Comparison of ENCODE assay signal across 4 fruit fly cellular contexts in the genomic region with DNA sequence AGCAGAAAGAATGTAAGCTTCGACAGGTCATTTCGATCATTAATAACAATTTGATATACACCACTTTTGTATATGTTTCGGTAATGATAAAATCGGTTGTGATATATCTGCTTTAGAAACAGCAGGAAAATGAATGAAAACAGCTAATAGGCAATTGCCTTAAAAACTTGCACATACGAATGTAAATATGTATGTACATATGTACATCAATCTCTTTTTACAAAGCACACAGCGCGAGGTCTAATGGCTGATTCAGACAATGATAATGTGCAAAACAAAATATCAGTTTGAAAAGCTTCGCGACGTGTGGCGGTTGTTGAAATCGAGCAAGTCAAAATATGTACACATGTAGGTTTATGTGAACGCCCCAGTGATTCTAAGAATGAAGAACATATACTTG.
TF ChIP-seq lines count a peak whose summit lies in the region.

TSS of gene galectin (plus strand) at position 301 of the 400 bp plus-strand sequence.

- TF ChIP-seq CTCF in whole organism, embryonic (GFP tag; optimal IDR thresholded peaks at IDR 0.05; lab: Kevin White, UChicago): no peak

TF ChIP-seq in whole organism, adult, 20 proteins besides CTCF, POLR2A, EP300 and RAD21:
- TF ChIP-seq pad (GFP tag; optimal IDR thresholded peaks at IDR 0.05; lab: Kevin White, UChicago) (no peak), CG1620 (GFP tag; optimal IDR thresholded peaks at IDR 0.05; lab: Kevin White, UChicago) (no peak), kay (GFP tag; lab: Kevin White, UChicago; ENCODE audit: borderline replicate concordance) (peak; percentile 86), Clk (GFP tag; optimal IDR thresholded peaks at IDR 0.05; lab: Kevin White, UChicago) (no peak), cic (GFP tag; optimal IDR thresholded peaks at IDR 0.05; lab: Kevin White, UChicago) (peak; percentile 9), CG14711 (tag; optimal IDR thresholded peaks at IDR 0.05; lab: Kevin White, UChicago) (no peak), Crg-1 (GFP tag; optimal IDR thresholded peaks at IDR 0.05; lab: Kevin White, UChicago) (no peak), CG5204 (GFP tag; optimal IDR thresholded peaks at IDR 0.05; lab: Kevin White, UChicago) (no peak), CG11617 (GFP tag; optimal IDR thresholded peaks at IDR 0.05; lab: Kevin White, UChicago) (no peak)
TF ChIP-seq in whole organism, adult: peak in this region for 2.

TF ChIP-seq in whole organism, embryonic, 481 proteins besides CTCF, POLR2A, EP300 and RAD21:
- TF ChIP-seq eyg (GFP tag; optimal IDR thresholded peaks at IDR 0.05; lab: Kevin White, UChicago) (no peak), exex (tag; optimal IDR thresholded peaks at IDR 0.05; lab: Kevin White, UChicago) (peak; percentile 36), sug (tag; optimal IDR thresholded peaks at IDR 0.05; lab: Kevin White, UChicago) (peak; percentile 21), lab (GFP tag; optimal IDR thresholded peaks at IDR 0.05; lab: Kevin White, UChicago) (peak; percentile 27), mirr (GFP tag; optimal IDR thresholded peaks at IDR 0.05; lab: Kevin White, UChicago) (peak; percentile 33), CG11504 (tag; optimal IDR thresholded peaks at IDR 0.05; lab: Kevin White, UChicago) (no peak)
TF ChIP-seq in whole organism, embryonic: peak in this region for 4.

TF ChIP-seq in whole organism, prepupa, 60 proteins besides CTCF, POLR2A, EP300 and RAD21:
- TF ChIP-seq vri (GFP tag; optimal IDR thresholded peaks at IDR 0.05; lab: Kevin White, UChicago) (peak; percentile 5), svp (GFP tag; lab: Kevin White, UChicago) (no peak)
TF ChIP-seq in whole organism, prepupa: peak in this region for 1.

TF ChIP-seq in whole organism, wandering third instar larva, 38 proteins besides CTCF, POLR2A, EP300 and RAD21:
- TF ChIP-seq woc (GFP tag; optimal IDR thresholded peaks at IDR 0.05; lab: Kevin White, UChicago) (no peak), tai (GFP tag; optimal IDR thresholded peaks at IDR 0.05; lab: Kevin White, UChicago) (peak; percentile 19), sage (GFP tag; optimal IDR thresholded peaks at IDR 0.05; lab: Kevin White, UChicago) (peak; percentile 24), Rel (GFP tag; optimal IDR thresholded peaks at IDR 0.05; lab: Kevin White, UChicago) (no peak), Rel (tag; optimal IDR thresholded peaks at IDR 0.05; lab: Kevin White, UChicago) (peak; percentile 41), brk (GFP tag; optimal IDR thresholded peaks at IDR 0.05; lab: Kevin White, UChicago) (no peak), h (GFP tag; optimal IDR thresholded peaks at IDR 0.05; lab: Kevin White, UChicago) (peak; percentile 26)
TF ChIP-seq in whole organism, wandering third instar larva: peak in this region for 4.
